Worm (Caenorhabditis elegans) whole organism, L2 larva: ENCODE results near the gene Y59A8B.12.

ENCODE experiments used
- ama-1 ChIP-seq: fragments of 150-350 bp; optimal IDR thresholded peaks from 2 replicates; lab custom pipeline; 2018; ENCODE audit warnings: inconsistent platforms
- ceh-16 ChIP-seq: fragments of 150-350 bp; optimal IDR thresholded peaks from 2 replicates; lab custom pipeline; 2014; ENCODE audit warnings: missing biosample characterization, missing genetic modification characterization
- ceh-82 ChIP-seq: fragments of 150-350 bp; optimal IDR thresholded peaks from 2 replicates; lab custom pipeline; 2014; ENCODE audit warnings: missing biosample characterization, missing genetic modification characterization
- elt-3 ChIP-seq: sonication (generic microtip); optimal IDR thresholded peaks from 2 replicates; lab custom pipeline; 2017; ENCODE audit warnings: missing biosample characterization, missing genetic modification characterization
- fos-1 ChIP-seq: fragments of 150-350 bp; optimal IDR thresholded peaks from 2 replicates; lab custom pipeline; 2014; ENCODE audit warnings: missing biosample characterization, missing genetic modification characterization
- lin-13 ChIP-seq: fragments of 150-350 bp; optimal IDR thresholded peaks from 2 replicates; lab custom pipeline; 2014; ENCODE audit warnings: missing biosample characterization, missing genetic modification reagents, missing genetic modification characterization
- nhr-25 ChIP-seq: fragments of 150-350 bp; sonication (generic microtip); optimal IDR thresholded peaks from 3 replicates; lab custom pipeline; 2014; ENCODE audit warnings: missing biosample characterization, missing genetic modification characterization
- skn-1 ChIP-seq: sonication (generic microtip); optimal IDR thresholded peaks from 2 replicates; lab custom pipeline; 2017; ENCODE audit warnings: missing biosample characterization, missing genetic modification characterization
- sma-3 ChIP-seq: sonication (generic microtip); optimal IDR thresholded peaks from 2 replicates; lab custom pipeline; 2016; ENCODE audit warnings: missing genetic modification reagents, missing genetic modification characterization, missing compliant biosample characterization
- snpc-4 ChIP-seq: fragments of 150-350 bp; optimal IDR thresholded peaks from 2 replicates; lab custom pipeline; 2014; ENCODE audit warnings: missing biosample characterization, missing genetic modification characterization
- unc-55 ChIP-seq: fragments of 150-350 bp; sonication (generic microtip); optimal IDR thresholded peaks from 3 replicates; lab custom pipeline; 2014; ENCODE audit warnings: missing biosample characterization, missing genetic modification reagents, missing genetic modification characterization
- unc-62 ChIP-seq: fragments of 150-350 bp; optimal IDR thresholded peaks from 2 replicates; lab custom pipeline; 2014; ENCODE audit warnings: missing biosample characterization, missing genetic modification reagents, missing genetic modification characterization
- ztf-4 ChIP-seq: fragments of 150-350 bp; optimal IDR thresholded peaks from 2 replicates; lab custom pipeline; 2014; ENCODE audit warnings: missing biosample characterization, missing genetic modification characterization

DNA sequence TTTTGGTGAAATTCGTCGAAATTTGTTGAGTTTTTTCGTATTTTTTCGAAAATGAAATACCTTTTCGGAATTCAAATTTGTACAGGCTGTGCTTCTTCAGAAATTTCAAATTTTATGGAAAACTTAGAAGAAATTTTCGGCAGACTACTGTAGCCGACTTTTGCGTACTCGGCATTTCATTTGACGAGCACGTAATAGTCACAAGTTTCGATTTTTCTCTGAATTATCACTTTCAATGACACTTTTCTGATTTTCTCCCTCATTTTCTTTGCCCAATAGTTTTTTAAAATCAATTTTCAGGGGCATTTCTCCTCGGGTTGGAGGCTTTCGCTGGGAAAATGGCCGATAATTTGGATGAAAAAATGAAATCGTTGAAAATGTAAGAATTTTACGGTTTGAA lies 37.6 kb upstream of the Y59A8B.12 start, which contains the start of gene fbxa-107:
- no peak for TF ChIP-seq ceh-16 (tag; lab: Kevin White, UChicago)
- TF ChIP-seq fos-1, result no peak
- no peak for TF ChIP-seq nhr-25 (tag; lab: Kevin White, UChicago)
- TF ChIP-seq unc-62, result no peak
- no peak for TF ChIP-seq lin-13 (GFP tag; lab: Kevin White, UChicago)
- no peak for TF ChIP-seq ztf-4
- no peak for TF ChIP-seq ama-1 (lab: Kevin White, UChicago)
- TF ChIP-seq elt-3, result no peak
- no peak for TF ChIP-seq sma-3
- no peak for TF ChIP-seq skn-1 (tag; lab: Kevin White, UChicago)
- TF ChIP-seq unc-55, result no peak
- no peak for TF ChIP-seq snpc-4 (tag; lab: Kevin White, UChicago)
- no peak for TF ChIP-seq ceh-82 (tag; lab: Kevin White, UChicago)
